Worm (Caenorhabditis elegans): ENCODE measurements around the gene dlc-4.

Gene dlc-4

DNA sequence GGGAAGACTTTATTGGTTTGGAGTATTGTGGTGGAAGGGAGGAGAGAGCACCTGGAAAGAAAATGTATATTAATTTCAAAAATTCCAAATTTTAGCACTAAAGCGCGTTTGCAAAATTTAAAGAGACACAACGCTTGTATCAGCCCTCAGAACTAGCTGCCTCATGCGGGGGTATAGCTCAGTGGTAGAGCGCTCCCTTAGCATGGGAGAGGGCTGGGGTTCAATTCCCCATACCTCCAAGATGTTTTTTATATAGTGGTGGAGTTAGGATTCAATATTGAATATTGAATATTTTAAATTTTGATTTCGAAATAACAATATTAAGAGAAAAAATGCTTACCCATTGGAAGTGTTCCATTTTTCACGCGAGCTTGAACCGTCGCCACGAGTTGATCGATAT lies 44.0 kb upstream of the dlc-4 start:
- peak; percentile 72 for TF ChIP-seq nhr-43 (tag; optimal IDR thresholded peaks at IDR 0.05; ENCODE audit: poor library complexity, severe bottlenecking)
- TF ChIP-seq snpc-4 (tag; optimal IDR thresholded peaks at IDR 0.05), result no peak
- no peak for TF ChIP-seq elt-3 (tag; optimal IDR thresholded peaks at IDR 0.05)
- TF ChIP-seq R02D3.7 (tag; optimal IDR thresholded peaks at IDR 0.05), result no peak
- peak; percentile 10 for TF ChIP-seq elt-2 (tag; optimal IDR thresholded peaks at IDR 0.05)
- TF ChIP-seq nhr-67 (tag; optimal IDR thresholded peaks at IDR 0.05), result no peak
- TF ChIP-seq mdl-1 (tag; optimal IDR thresholded peaks at IDR 0.05), result no peak
- TF ChIP-seq nfya-1 (tag; optimal IDR thresholded peaks at IDR 0.05; ENCODE audit: insufficient read depth), result peak; percentile 45
- TF ChIP-seq unc-39 (tag; optimal IDR thresholded peaks at IDR 0.05), result no peak
- peak; percentile 44 for TF ChIP-seq lsy-12 (tag; optimal IDR thresholded peaks at IDR 0.05)
- peak; percentile 74 for TF ChIP-seq hmg-11 (tag; optimal IDR thresholded peaks at IDR 0.05)
- TF ChIP-seq lin-39 (tag; optimal IDR thresholded peaks at IDR 0.05), result peak; percentile 6

DNA sequence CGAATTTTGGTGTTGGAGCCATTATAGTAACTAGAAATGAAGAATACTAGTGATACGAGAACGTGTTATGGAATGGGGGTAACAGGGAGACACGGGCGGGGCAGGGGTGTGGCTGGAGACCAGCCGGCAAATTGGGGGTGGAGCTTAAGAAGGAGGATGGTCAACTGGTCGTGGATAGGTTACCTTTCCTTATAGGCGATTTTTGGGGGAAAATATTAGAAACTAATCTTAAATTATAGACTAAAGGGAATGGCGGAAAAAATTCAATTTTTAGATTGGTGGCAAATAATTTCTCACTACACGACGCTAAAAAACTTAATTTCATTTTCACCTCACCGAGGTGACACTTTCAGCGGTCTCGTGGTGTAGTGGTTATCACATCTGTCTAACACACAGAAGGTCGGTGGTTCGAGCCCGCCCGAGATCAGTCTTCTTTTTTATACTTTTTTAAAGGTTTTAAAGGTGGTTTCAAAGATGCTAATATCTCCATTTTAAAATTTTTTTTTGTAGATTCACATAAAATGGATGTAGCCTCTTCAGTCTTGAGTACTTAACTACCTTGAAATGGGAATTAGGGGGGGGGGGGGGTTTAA lies 43.2 kb upstream of the dlc-4 start, which contains the start of gene Y65A5A.1:
Gene Y65A5A.1, minus strand, starts transcription at position 51 of the 593 bp plus-strand sequence.
- peak; percentile 7 for TF ChIP-seq elt-2 (tag; optimal IDR thresholded peaks at IDR 0.05)
- no peak for TF ChIP-seq nhr-12 (tag; optimal IDR thresholded peaks at IDR 0.05)
- peak; percentile 3 for TF ChIP-seq pqm-1 (tag; optimal IDR thresholded peaks at IDR 0.05)
- peak; percentile 12 for TF ChIP-seq nfya-1 (tag; optimal IDR thresholded peaks at IDR 0.05; ENCODE audit: insufficient read depth)

ce11 chrIV:16400412-16401381 lies 42.4 kb upstream of the dlc-4 start:
- TF ChIP-seq R02D3.7 (tag; optimal IDR thresholded peaks at IDR 0.05) (no peak), nhr-77 (tag; optimal IDR thresholded peaks at IDR 0.05) (no peak), elt-2 (tag; optimal IDR thresholded peaks at IDR 0.05) (peak; percentile 34), nfya-1 (tag; optimal IDR thresholded peaks at IDR 0.05; ENCODE audit: insufficient read depth) (peak; percentile 33), nhr-43 (tag; optimal IDR thresholded peaks at IDR 0.05; ENCODE audit: poor library complexity, severe bottlenecking) (peak; percentile 52), ama-1 (optimal IDR thresholded peaks at IDR 0.05) (no peak), jun-1 (tag; optimal IDR thresholded peaks at IDR 0.05) (no peak), ztf-4 (tag; optimal IDR thresholded peaks at IDR 0.05) (no peak), elt-1 (tag; optimal IDR thresholded peaks at IDR 0.05) (peak; percentile 18), ztf-11 (tag; optimal IDR thresholded peaks at IDR 0.05) (no peak), elt-3 (tag; optimal IDR thresholded peaks at IDR 0.05) (peak in 1 of 3 experiments; percentile 10), pqm-1 (tag; optimal IDR thresholded peaks at IDR 0.05) (peak; percentile 23), unc-62 (GFP tag; optimal IDR thresholded peaks at IDR 0.05) (no peak), snpc-4 (tag; optimal IDR thresholded peaks at IDR 0.05) (peak; percentile 6), ceh-16 (tag; optimal IDR thresholded peaks at IDR 0.05) (no peak)

- no peak for TF ChIP-seq nhr-43 (tag; optimal IDR thresholded peaks at IDR 0.05; ENCODE audit: poor library complexity, severe bottlenecking)
- no peak for TF ChIP-seq ceh-16 (tag; optimal IDR thresholded peaks at IDR 0.05)
- TF ChIP-seq mdl-1 (tag; optimal IDR thresholded peaks at IDR 0.05), result no peak
- no peak for TF ChIP-seq sea-2 (GFP tag; optimal IDR thresholded peaks at IDR 0.05)
- no peak for TF ChIP-seq ceh-82 (tag; optimal IDR thresholded peaks at IDR 0.05)
These were observed 41.6 kb upstream of the dlc-4 start for ce11 chrIV:16401428-16401827.

DNA sequence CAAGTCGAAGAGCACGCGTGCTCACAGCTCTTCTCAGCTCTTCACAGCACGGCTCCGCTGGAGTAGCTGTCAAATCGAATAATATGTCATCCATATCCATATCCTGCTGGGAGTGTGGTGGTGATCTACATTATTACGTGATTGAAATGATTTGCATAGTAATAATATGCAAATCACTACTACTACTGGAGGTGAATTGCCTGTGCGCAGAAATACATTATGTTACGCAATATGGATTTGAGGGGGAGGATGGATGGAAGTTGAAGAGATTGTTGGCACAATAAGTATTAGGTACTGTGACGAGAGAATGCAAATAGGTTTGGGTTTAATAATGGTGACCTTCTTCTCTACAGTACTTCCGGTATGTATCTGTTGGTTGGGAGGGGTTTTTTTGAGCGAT lies 39.8 kb upstream of the dlc-4 start:
- TF ChIP-seq ztf-4 (tag; optimal IDR thresholded peaks at IDR 0.05), result no peak
- no peak for TF ChIP-seq lsy-12 (tag; optimal IDR thresholded peaks at IDR 0.05)
- TF ChIP-seq R02D3.7 (tag; optimal IDR thresholded peaks at IDR 0.05), result no peak
- no peak for TF ChIP-seq fkh-2 (tag; optimal IDR thresholded peaks at IDR 0.05)
- TF ChIP-seq nfya-1 (tag; optimal IDR thresholded peaks at IDR 0.05; ENCODE audit: insufficient read depth), result no peak
- TF ChIP-seq eor-1 (tag; optimal IDR thresholded peaks at IDR 0.05), result no peak
- no peak for TF ChIP-seq skn-1 (tag; optimal IDR thresholded peaks at IDR 0.05)
- no peak for TF ChIP-seq unc-62 (GFP tag; optimal IDR thresholded peaks at IDR 0.05)
- no peak for TF ChIP-seq ceh-9 (tag; optimal IDR thresholded peaks at IDR 0.05)
- TF ChIP-seq nhr-77 (tag; optimal IDR thresholded peaks at IDR 0.05), result no peak

Measured in whole organism, L3 larva.